Worm (Caenorhabditis elegans) whole organism, L2 larva: Measurements from ENCODE around the gene srsx-16.

ENCODE experiments used
- C34F6.9 ChIP-seq: fragments of 150-350 bp; optimal IDR thresholded peaks from 2 replicates; lab custom pipeline; 2014; ENCODE audit warnings: missing biosample characterization, missing genetic modification characterization
- F13H6.1 ChIP-seq: sonication (generic microtip); optimal IDR thresholded peaks from 2 replicates; lab custom pipeline; 2016; ENCODE audit warnings: missing genetic modification characterization, missing compliant biosample characterization
- R02D3.7 ChIP-seq: fragments of 150-350 bp; optimal IDR thresholded peaks from 2 replicates; lab custom pipeline; 2014; ENCODE audit warnings: missing biosample characterization, missing genetic modification characterization
- Y55F3AM.14 ChIP-seq: fragments of 200-800 bp; sonication (Bioruptor generic); optimal IDR thresholded peaks from 2 replicates; lab custom pipeline; 2018; ENCODE audit warnings: mild to moderate bottlenecking, missing genetic modification characterization, missing compliant biosample characterization
- ZK546.5 ChIP-seq: sonication (generic microtip); optimal IDR thresholded peaks from 2 replicates; lab custom pipeline; 2017; ENCODE audit warnings: missing biosample characterization, missing genetic modification characterization
- alr-1 ChIP-seq: fragments of 150-350 bp; optimal IDR thresholded peaks from 2 replicates; lab custom pipeline; 2014; ENCODE audit warnings: missing biosample characterization, missing genetic modification characterization
- aly-2 ChIP-seq: fragments of 150-350 bp; optimal IDR thresholded peaks from 2 replicates; lab custom pipeline; 2014; ENCODE audit warnings: missing biosample characterization, missing genetic modification characterization
- ama-1 ChIP-seq: fragments of 150-350 bp; optimal IDR thresholded peaks from 2 replicates; lab custom pipeline; 2018; ENCODE audit warnings: inconsistent platforms
- blmp-1 ChIP-seq: sonication (generic microtip); optimal IDR thresholded peaks from 2 replicates; lab custom pipeline; 2017; ENCODE audit warnings: missing genetic modification characterization, mild to moderate bottlenecking, missing compliant biosample characterization, antibody characterized with exemption, moderate library complexity; ENCODE audit not compliant: insufficient read depth
- ceh-16 ChIP-seq: fragments of 150-350 bp; optimal IDR thresholded peaks from 2 replicates; lab custom pipeline; 2014; ENCODE audit warnings: missing biosample characterization, missing genetic modification characterization
- crh-2 ChIP-seq: sonication (generic microtip); optimal IDR thresholded peaks from 2 replicates; lab custom pipeline; 2017; ENCODE audit warnings: missing biosample characterization, missing genetic modification characterization
- egl-27 ChIP-seq: sonication (generic microtip); optimal IDR thresholded peaks from 3 replicates; lab custom pipeline; 2017; ENCODE audit warnings: missing biosample characterization, missing genetic modification reagents, missing genetic modification characterization
- elt-1 ChIP-seq: fragments of 150-350 bp; optimal IDR thresholded peaks from 2 replicates; lab custom pipeline; 2014; ENCODE audit warnings: missing biosample characterization, missing genetic modification characterization
- elt-3 ChIP-seq: sonication (generic microtip); optimal IDR thresholded peaks from 2 replicates; lab custom pipeline; 2017; ENCODE audit warnings: missing biosample characterization, missing genetic modification characterization
- fos-1 ChIP-seq: fragments of 150-350 bp; optimal IDR thresholded peaks from 2 replicates; lab custom pipeline; 2014; ENCODE audit warnings: missing biosample characterization, missing genetic modification characterization
- gmeb-1 ChIP-seq: fragments of 150-350 bp; optimal IDR thresholded peaks from 2 replicates; lab custom pipeline; 2014; ENCODE audit warnings: missing biosample characterization, missing genetic modification characterization
- lin-13 ChIP-seq: fragments of 150-350 bp; optimal IDR thresholded peaks from 2 replicates; lab custom pipeline; 2014; ENCODE audit warnings: missing biosample characterization, missing genetic modification reagents, missing genetic modification characterization
- lin-39 ChIP-seq: fragments of 150-350 bp; optimal IDR thresholded peaks from 2 replicates; lab custom pipeline; 2014; ENCODE audit warnings: missing biosample characterization, missing genetic modification reagents, missing genetic modification characterization
- lsy-2 ChIP-seq, 2 experiments: fragments of 150-350 bp in 1 of 2; sonication (generic microtip) in 1 of 2; optimal IDR thresholded peaks; 2 replicates each; lab custom pipeline; 2014 to 2017; ENCODE audit warnings: missing biosample characterization in 2 of 2, missing genetic modification characterization in 2 of 2
- mab-5 ChIP-seq: fragments of 150-350 bp; optimal IDR thresholded peaks from 2 replicates; lab custom pipeline; 2014; ENCODE audit warnings: missing biosample characterization, missing genetic modification characterization
- mbf-1 ChIP-seq: sonication (generic microtip); optimal IDR thresholded peaks from 2 replicates; lab custom pipeline; 2017; ENCODE audit warnings: missing biosample characterization, missing genetic modification characterization
- mdl-1 ChIP-seq, 2 experiments: fragments of 150-350 bp in 1 of 2; sonication (generic microtip) in 1 of 2; optimal IDR thresholded peaks; 2 replicates each; lab custom pipeline; 2017; ENCODE audit warnings: missing biosample characterization in 2 of 2, missing genetic modification characterization in 2 of 2
- nhr-10 ChIP-seq: sonication (generic microtip); optimal IDR thresholded peaks from 2 replicates; lab custom pipeline; 2017; ENCODE audit warnings: missing biosample characterization, missing genetic modification characterization
- nhr-11 ChIP-seq: fragments of 150-350 bp; optimal IDR thresholded peaks from 2 replicates; lab custom pipeline; 2014; ENCODE audit warnings: missing biosample characterization, missing genetic modification characterization
- nhr-129 ChIP-seq: fragments of 150-350 bp; optimal IDR thresholded peaks from 2 replicates; lab custom pipeline; 2014; ENCODE audit warnings: missing biosample characterization, missing genetic modification characterization
- nhr-21 ChIP-seq: fragments of 150-350 bp; optimal IDR thresholded peaks from 2 replicates; lab custom pipeline; 2014; ENCODE audit warnings: missing biosample characterization, missing genetic modification characterization
- nhr-23 ChIP-seq: fragments of 150-350 bp; optimal IDR thresholded peaks from 2 replicates; lab custom pipeline; 2014; ENCODE audit warnings: missing biosample characterization, missing genetic modification reagents, missing genetic modification characterization
- nhr-237 ChIP-seq: fragments of 150-350 bp; optimal IDR thresholded peaks from 2 replicates; lab custom pipeline; 2014; ENCODE audit warnings: missing biosample characterization, missing genetic modification characterization
- nhr-25 ChIP-seq: fragments of 150-350 bp; sonication (generic microtip); optimal IDR thresholded peaks from 3 replicates; lab custom pipeline; 2014; ENCODE audit warnings: missing biosample characterization, missing genetic modification characterization
- nhr-6 ChIP-seq: fragments of 150-350 bp; optimal IDR thresholded peaks from 2 replicates; lab custom pipeline; 2014; ENCODE audit warnings: missing biosample characterization, missing genetic modification characterization
- peb-1 ChIP-seq: fragments of 150-350 bp; optimal IDR thresholded peaks from 2 replicates; lab custom pipeline; 2014; ENCODE audit warnings: missing biosample characterization, missing genetic modification characterization
- sem-4 ChIP-seq: fragments of 150-350 bp; optimal IDR thresholded peaks from 2 replicates; lab custom pipeline; 2014; ENCODE audit warnings: missing biosample characterization, missing genetic modification reagents, missing genetic modification characterization
- skn-1 ChIP-seq: sonication (generic microtip); optimal IDR thresholded peaks from 2 replicates; lab custom pipeline; 2017; ENCODE audit warnings: missing biosample characterization, missing genetic modification characterization
- sma-3 ChIP-seq: sonication (generic microtip); optimal IDR thresholded peaks from 2 replicates; lab custom pipeline; 2016; ENCODE audit warnings: missing genetic modification reagents, missing genetic modification characterization, missing compliant biosample characterization
- sma-9 ChIP-seq, 2 experiments: fragments of 150-350 bp in 1 of 2; sonication (generic microtip) in 1 of 2; optimal IDR thresholded peaks; 2 replicates each; lab custom pipeline; 2014 to 2016; ENCODE audit warnings: missing genetic modification characterization in 2 of 2, mild to moderate bottlenecking in 1 of 2, missing biosample characterization in 1 of 2, missing compliant biosample characterization in 1 of 2, missing genetic modification reagents in 1 of 2, moderate library complexity in 1 of 2
- unc-39 ChIP-seq: fragments of 150-350 bp; optimal IDR thresholded peaks from 2 replicates; lab custom pipeline; 2014; ENCODE audit warnings: missing biosample characterization, missing genetic modification characterization
- unc-55 ChIP-seq: fragments of 150-350 bp; sonication (generic microtip); optimal IDR thresholded peaks from 3 replicates; lab custom pipeline; 2014; ENCODE audit warnings: missing biosample characterization, missing genetic modification reagents, missing genetic modification characterization
- unc-62 ChIP-seq: fragments of 150-350 bp; optimal IDR thresholded peaks from 2 replicates; lab custom pipeline; 2014; ENCODE audit warnings: missing biosample characterization, missing genetic modification reagents, missing genetic modification characterization
- zag-1 ChIP-seq: fragments of 150-350 bp; optimal IDR thresholded peaks from 2 replicates; lab custom pipeline; 2014; ENCODE audit warnings: missing biosample characterization, missing genetic modification characterization
- ztf-1 ChIP-seq: fragments of 200-800 bp; sonication (Bioruptor generic); conservative IDR thresholded peaks from 2 replicates; pipeline ENCODE4 v1.3.6; 2022; ENCODE audit warnings: missing genetic modification characterization, missing compliant biosample characterization
- ztf-11 ChIP-seq: sonication (generic microtip); optimal IDR thresholded peaks from 2 replicates; lab custom pipeline; 2017; ENCODE audit warnings: missing biosample characterization, missing genetic modification characterization
- ztf-4 ChIP-seq: fragments of 150-350 bp; optimal IDR thresholded peaks from 2 replicates; lab custom pipeline; 2014; ENCODE audit warnings: missing biosample characterization, missing genetic modification characterization

The srsx-16 gene

DNA sequence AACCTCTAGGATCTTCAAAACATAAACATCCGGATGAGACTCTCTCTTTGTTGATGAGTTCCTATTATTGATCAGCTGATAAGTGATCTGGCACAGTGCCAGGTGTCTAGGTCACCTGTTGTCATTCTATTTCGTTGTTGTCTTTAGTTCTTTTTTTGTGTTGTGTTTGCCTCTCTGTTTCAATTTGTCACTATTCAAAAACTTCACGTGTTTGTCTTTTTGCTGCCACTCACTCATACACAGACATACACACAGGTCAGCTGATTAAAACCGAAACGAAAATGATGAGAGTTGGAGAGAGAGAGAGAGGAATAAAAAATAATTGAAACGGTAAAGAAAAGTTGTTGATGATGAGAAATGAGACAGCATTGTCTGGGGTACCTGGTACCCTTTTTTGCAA lies 28.4 kb downstream of the srsx-16 start (continued):
- no peak for TF ChIP-seq elt-1 (tag; lab: Kevin White, UChicago)
- TF ChIP-seq F13H6.1: peak; percentile 90
- TF ChIP-seq skn-1 (tag; lab: Kevin White, UChicago): no peak
- no peak for TF ChIP-seq lin-13 (GFP tag; lab: Kevin White, UChicago)
- TF ChIP-seq nhr-237 (tag; lab: Kevin White, UChicago): no peak
- peak; percentile 54 for TF ChIP-seq ztf-4 (tag; lab: Kevin White, UChicago)
- peak; percentile 44 for TF ChIP-seq blmp-1 (tag; lab: Kevin White, UChicago)
- TF ChIP-seq crh-2 (tag; lab: Kevin White, UChicago): peak; percentile 93
- TF ChIP-seq ceh-16 (tag; lab: Kevin White, UChicago): no peak
- no peak for TF ChIP-seq lin-39 (tag; lab: Kevin White, UChicago)
- peak; percentile 91 for TF ChIP-seq sma-3
- peak in 1 of 2 experiments; percentile 76 for TF ChIP-seq lsy-2 (tag; optimal IDR thresholded peaks at IDR 0.05; lab: Kevin White, UChicago)
- TF ChIP-seq egl-27: no peak
- no peak for TF ChIP-seq ztf-1 (GFP tag; lab: Robert Waterston, UW)
- TF ChIP-seq unc-39 (tag; lab: Kevin White, UChicago): no peak
- no peak for TF ChIP-seq ama-1 (lab: Kevin White, UChicago)

DNA sequence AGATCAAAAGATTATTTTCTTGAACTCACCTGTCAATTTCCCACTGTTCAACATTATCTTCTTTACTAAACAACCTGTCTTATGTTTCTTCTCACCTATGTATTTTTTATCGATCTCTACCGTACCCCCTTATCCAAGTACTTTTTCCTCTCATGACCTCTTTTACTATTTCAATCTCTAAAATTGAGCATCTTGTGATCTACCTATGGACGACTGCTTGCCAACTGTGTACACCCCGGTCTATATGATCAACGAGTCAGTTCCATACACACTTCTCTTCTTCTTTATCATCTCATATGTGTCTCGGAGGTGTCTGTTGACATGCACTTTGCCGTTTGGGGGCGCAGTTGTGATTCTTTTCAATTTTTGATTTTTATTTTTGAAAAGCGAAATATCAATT lies 29.4 kb downstream of the srsx-16 start:
- TF ChIP-seq F13H6.1 (peak; percentile 71), nhr-129 (tag; lab: Kevin White, UChicago) (peak; percentile 87), C34F6.9 (tag; lab: Kevin White, UChicago) (peak; percentile 2), elt-3 (tag; lab: Kevin White, UChicago) (no peak), elt-1 (tag; lab: Kevin White, UChicago) (no peak), gmeb-1 (tag; lab: Kevin White, UChicago) (peak; percentile 52), Y55F3AM.14 (no peak), crh-2 (tag; lab: Kevin White, UChicago) (peak; percentile 42), ztf-11 (tag; lab: Kevin White, UChicago) (no peak), mdl-1 (tag; optimal IDR thresholded peaks at IDR 0.05; lab: Kevin White, UChicago) (no peak), ZK546.5 (no peak), ztf-4 (tag; lab: Kevin White, UChicago) (peak; percentile 3), sma-3 (peak; percentile 33), lsy-2 (tag; optimal IDR thresholded peaks at IDR 0.05; lab: Kevin White, UChicago) (peak in 1 of 2 experiments; percentile 55), sma-9 (GFP tag; optimal IDR thresholded peaks at IDR 0.05; lab: Kevin White, UChicago) (peak; percentile 84), sma-9 (tag; optimal IDR thresholded peaks at IDR 0.05; lab: Kevin White, UChicago) (no peak), zag-1 (tag; lab: Kevin White, UChicago) (no peak), egl-27 (peak; percentile 21), fos-1 (tag; lab: Kevin White, UChicago) (peak; percentile 83)

DNA sequence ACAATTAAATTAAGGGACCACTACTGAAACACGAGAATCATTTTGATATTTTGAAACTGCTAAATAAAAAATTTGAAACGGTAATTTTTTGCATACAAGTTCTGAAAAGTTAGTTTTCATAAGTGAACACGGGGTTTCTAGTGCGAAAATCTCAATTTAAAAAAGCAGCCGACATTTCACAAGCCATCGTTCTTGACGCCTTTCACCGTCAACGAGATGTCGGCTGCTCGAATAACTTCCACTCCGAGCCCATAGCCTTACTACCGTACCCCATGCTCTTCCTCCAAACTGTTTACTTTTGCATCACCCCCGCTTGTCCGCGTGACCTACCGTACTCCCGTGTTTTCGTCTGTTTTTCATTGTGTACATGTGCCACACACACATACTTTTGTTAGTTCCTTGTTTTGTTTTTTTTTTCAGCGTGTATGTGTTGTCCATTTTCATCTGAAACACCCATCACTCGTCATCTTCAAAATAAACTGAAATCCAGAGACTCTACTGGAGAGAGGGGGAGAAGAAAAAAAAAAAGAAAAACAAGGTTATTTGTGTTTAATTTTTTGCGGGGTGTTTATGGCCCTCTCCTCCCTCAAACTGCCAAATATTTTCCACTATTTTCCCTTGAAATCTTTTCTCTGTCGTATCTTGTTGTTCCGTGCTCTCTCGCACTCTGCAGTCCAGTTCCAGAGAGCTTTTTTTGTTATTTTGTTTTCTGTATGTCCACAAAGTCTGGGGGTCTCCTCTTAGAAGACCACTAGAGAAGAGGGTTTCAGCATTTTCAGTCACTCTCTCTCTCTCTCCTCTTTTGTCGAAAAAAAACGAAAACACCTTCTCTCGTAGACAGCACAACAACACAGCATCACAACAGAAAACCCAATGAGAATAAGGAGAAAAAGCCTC lies 31.3 kb downstream of the srsx-16 start:
- no peak for TF ChIP-seq fos-1 (tag; lab: Kevin White, UChicago)
- TF ChIP-seq elt-1 (tag; lab: Kevin White, UChicago): no peak
- no peak for TF ChIP-seq crh-2 (tag; lab: Kevin White, UChicago)
- no peak for TF ChIP-seq unc-39 (tag; lab: Kevin White, UChicago)
- peak in 1 of 2 experiments; percentile 11 for TF ChIP-seq lsy-2 (tag; optimal IDR thresholded peaks at IDR 0.05; lab: Kevin White, UChicago)
- peak; percentile 83 for TF ChIP-seq nhr-129 (tag; lab: Kevin White, UChicago)
- TF ChIP-seq nhr-21 (tag; lab: Kevin White, UChicago): no peak

DNA sequence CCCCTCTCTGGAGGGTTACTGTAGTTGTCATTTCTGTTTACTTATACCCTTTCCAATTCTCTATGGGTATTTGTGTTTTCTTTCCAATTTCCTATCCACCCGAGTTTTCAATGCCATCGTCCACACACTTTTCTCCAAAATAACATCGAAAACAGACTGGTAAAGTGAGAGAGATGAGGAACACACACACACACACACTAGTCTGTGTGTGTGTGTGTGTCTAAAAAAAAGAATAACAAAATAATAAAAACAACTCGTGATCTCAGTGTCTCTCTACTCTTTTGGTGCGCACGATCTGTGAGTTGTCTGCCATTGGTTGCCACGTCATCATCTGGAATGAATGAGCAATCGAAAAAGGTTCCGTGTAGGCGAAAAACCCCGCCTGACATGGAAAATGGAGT lies 33.2 kb downstream of the srsx-16 start:
- TF ChIP-seq unc-62: no peak
- no peak for TF ChIP-seq ztf-1 (GFP tag; lab: Robert Waterston, UW)
- no peak for TF ChIP-seq nhr-11 (tag; lab: Kevin White, UChicago)
- no peak for TF ChIP-seq ztf-11 (tag; lab: Kevin White, UChicago)
- no peak for TF ChIP-seq gmeb-1 (tag; lab: Kevin White, UChicago)
- TF ChIP-seq lin-13 (GFP tag; lab: Kevin White, UChicago): no peak
- TF ChIP-seq unc-55 (GFP tag; lab: Kevin White, UChicago): no peak
- no peak for TF ChIP-seq sma-3
- no peak for TF ChIP-seq ZK546.5
- peak; percentile 77 for TF ChIP-seq crh-2 (tag; lab: Kevin White, UChicago)
- TF ChIP-seq nhr-10: no peak
- no peak for TF ChIP-seq alr-1 (tag; lab: Kevin White, UChicago)
- TF ChIP-seq nhr-25: no peak
- TF ChIP-seq mab-5 (tag; lab: Kevin White, UChicago): no peak
- no peak for TF ChIP-seq nhr-23
- TF ChIP-seq mbf-1 (tag; lab: Kevin White, UChicago): no peak
- no peak for TF ChIP-seq aly-2 (tag; lab: Kevin White, UChicago)
- TF ChIP-seq sem-4 (tag; lab: Kevin White, UChicago): no peak
- TF ChIP-seq fos-1 (tag; lab: Kevin White, UChicago): no peak
- no peak for TF ChIP-seq zag-1 (tag; lab: Kevin White, UChicago)
- no peak for TF ChIP-seq lin-39 (tag; lab: Kevin White, UChicago)
- no peak for TF ChIP-seq peb-1
- no peak for TF ChIP-seq egl-27
- peak; percentile 16 for TF ChIP-seq C34F6.9 (tag; lab: Kevin White, UChicago)
- TF ChIP-seq lsy-2 (tag; optimal IDR thresholded peaks at IDR 0.05; lab: Kevin White, UChicago): peak in 1 of 2 experiments; percentile 33
- no peak for TF ChIP-seq R02D3.7 (tag; lab: Kevin White, UChicago)
- TF ChIP-seq ama-1 (lab: Kevin White, UChicago): no peak
- TF ChIP-seq nhr-6 (tag; lab: Kevin White, UChicago): no peak
- no peak for TF ChIP-seq nhr-237 (tag; lab: Kevin White, UChicago)
